Worm (Caenorhabditis elegans) whole organism, L1 larva: ENCODE data around the gene R02F2.8.

ENCODE experiments used
- C04F5.9 ChIP-seq: sonication (generic microtip); optimal IDR thresholded peaks from 2 replicates; lab custom pipeline; 2016; ENCODE audit warnings: missing genetic modification characterization, missing compliant biosample characterization
- C16A3.4 ChIP-seq: fragments of 150-350 bp; optimal IDR thresholded peaks from 2 replicates; lab custom pipeline; 2014; ENCODE audit warnings: missing biosample characterization, missing genetic modification characterization
- C34B4.2 ChIP-seq: sonication (generic microtip); optimal IDR thresholded peaks from 2 replicates; lab custom pipeline; 2017; ENCODE audit warnings: mild to moderate bottlenecking, missing genetic modification characterization, missing compliant biosample characterization
- F16B12.6 ChIP-seq: fragments of 150-350 bp; optimal IDR thresholded peaks from 2 replicates; lab custom pipeline; 2014; ENCODE audit warnings: missing biosample characterization, missing genetic modification characterization
- Y116A8C.19 ChIP-seq: sonication (generic microtip); optimal IDR thresholded peaks from 2 replicates; lab custom pipeline; 2016; ENCODE audit warnings: missing compliant biosample characterization, missing genetic modification characterization, borderline replicate concordance
- aha-1 ChIP-seq: fragments of 150-350 bp; optimal IDR thresholded peaks from 2 replicates; lab custom pipeline; 2014; ENCODE audit warnings: missing biosample characterization, missing genetic modification characterization
- ama-1 ChIP-seq: fragments of 150-350 bp; optimal IDR thresholded peaks from 2 replicates; lab custom pipeline; 2014
- blmp-1 ChIP-seq: fragments of 150-350 bp; optimal IDR thresholded peaks from 2 replicates; lab custom pipeline; 2014; ENCODE audit warnings: missing biosample characterization, missing genetic modification characterization
- ceh-63 ChIP-seq: fragments of 200-800 bp; sonication (Bioruptor generic); optimal IDR thresholded peaks from 2 replicates; lab custom pipeline; 2018; ENCODE audit warnings: mild to moderate bottlenecking, missing genetic modification characterization, missing compliant biosample characterization
- ceh-8 ChIP-seq: fragments of 200-800 bp; sonication (Bioruptor generic); optimal IDR thresholded peaks from 2 replicates; lab custom pipeline; 2018; ENCODE audit warnings: mild to moderate bottlenecking, missing genetic modification characterization, moderate library complexity, missing compliant biosample characterization
- ceh-88 ChIP-seq: fragments of 200-800 bp; sonication (Bioruptor generic); IDR thresholded peaks from 2 replicates; pipeline ENCODE4 v1.3.6; 2022; ENCODE audit warnings: missing genetic modification characterization, missing compliant biosample characterization
- ceh-90 ChIP-seq: sonication (generic microtip); optimal IDR thresholded peaks from 2 replicates; lab custom pipeline; 2016; ENCODE audit warnings: missing genetic modification characterization, missing compliant biosample characterization
- dpl-1 ChIP-seq, 3 experiments: fragments of 150-350 bp in 2 of 3; sonication (generic microtip) in 1 of 3; optimal IDR thresholded peaks; 2 replicates each; lab custom pipeline; 2014 to 2017; ENCODE audit warnings: missing biosample characterization in 3 of 3, missing genetic modification characterization in 3 of 3, missing genetic modification reagents in 3 of 3
- dsc-1 ChIP-seq: sonication (generic microtip); optimal IDR thresholded peaks from 2 replicates; lab custom pipeline; 2016; ENCODE audit warnings: mild to moderate bottlenecking, missing genetic modification characterization, missing compliant biosample characterization
- efl-1 ChIP-seq, 4 experiments: fragments of 150-350 bp; optimal IDR thresholded peaks in 3 of 4; peaks in 1 of 4; 1 replicate in 1 of 4; 2 replicates in 3 of 4; lab custom pipeline; 2014; ENCODE audit warnings: missing biosample characterization in 2 of 4, missing genetic modification characterization in 2 of 4, missing genetic modification reagents in 2 of 4
- efl-3 ChIP-seq: fragments of 200-800 bp; sonication (Bioruptor generic); optimal IDR thresholded peaks from 2 replicates; lab custom pipeline; 2018; ENCODE audit warnings: mild to moderate bottlenecking, missing genetic modification characterization, missing compliant biosample characterization
- egl-13 ChIP-seq: sonication (generic microtip); optimal IDR thresholded peaks from 2 replicates; lab custom pipeline; 2016; ENCODE audit warnings: missing genotype, missing genetic modification reagents, missing genetic modification characterization, missing compliant biosample characterization
- egl-27 ChIP-seq, 2 experiments: fragments of 150-350 bp in 1 of 2; sonication (generic microtip); optimal IDR thresholded peaks; 3 replicates each; lab custom pipeline; 2017 to 2018; ENCODE audit warnings: missing biosample characterization in 2 of 2, missing genetic modification characterization in 2 of 2, missing genetic modification reagents in 2 of 2
- elt-3 ChIP-seq, 6 experiments: fragments of 150-350 bp in 1 of 6; sonication (generic microtip); optimal IDR thresholded peaks; 2 replicates each; lab custom pipeline; 2017 to 2018; ENCODE audit warnings: missing biosample characterization in 6 of 6, missing genetic modification characterization in 6 of 6, inconsistent platforms in 1 of 6
- fkh-10 ChIP-seq: sonication (generic microtip); optimal IDR thresholded peaks from 2 replicates; lab custom pipeline; 2017; ENCODE audit warnings: missing biosample characterization, missing genetic modification reagents, missing genetic modification characterization
- fkh-8 ChIP-seq: sonication (generic microtip); optimal IDR thresholded peaks from 2 replicates; lab custom pipeline; 2016; ENCODE audit warnings: mild to moderate bottlenecking, missing genetic modification characterization, missing compliant biosample characterization
- fos-1 ChIP-seq: fragments of 150-350 bp; optimal IDR thresholded peaks from 2 replicates; lab custom pipeline; 2014; ENCODE audit warnings: missing biosample characterization, missing genetic modification characterization
- grh-1 ChIP-seq: fragments of 200-800 bp; sonication (Bioruptor generic); IDR thresholded peaks from 2 replicates; pipeline ENCODE4 v1.3.6; 2022; ENCODE audit warnings: missing genetic modification reagents, missing genetic modification characterization, missing compliant biosample characterization
- isw-1 ChIP-seq: fragments of 200-800 bp; sonication (Bioruptor generic); IDR thresholded peaks from 2 replicates; pipeline ENCODE4 v1.3.6; 2022; ENCODE audit warnings: missing genetic modification characterization, missing compliant biosample characterization
- jun-1 ChIP-seq: fragments of 150-350 bp; optimal IDR thresholded peaks from 2 replicates; lab custom pipeline; 2014; ENCODE audit warnings: missing biosample characterization, missing genetic modification reagents, missing genetic modification characterization
- lin-13 ChIP-seq: fragments of 150-350 bp; optimal IDR thresholded peaks from 2 replicates; lab custom pipeline; 2014; ENCODE audit warnings: missing biosample characterization, missing genetic modification reagents, missing genetic modification characterization
- lin-35 ChIP-seq, 2 experiments: fragments of 150-350 bp; optimal IDR thresholded peaks; 2 replicates each; lab custom pipeline; 2014; ENCODE audit warnings: missing biosample characterization in 2 of 2, missing genetic modification characterization in 2 of 2, missing genetic modification reagents in 2 of 2
- lin-39 ChIP-seq: fragments of 150-350 bp; optimal IDR thresholded peaks from 2 replicates; lab custom pipeline; 2014; ENCODE audit warnings: missing biosample characterization, missing genetic modification reagents, missing genetic modification characterization
- lsy-2 ChIP-seq, 2 experiments: fragments of 150-350 bp; optimal IDR thresholded peaks; 2 replicates each; lab custom pipeline; 2014; ENCODE audit warnings: missing biosample characterization in 2 of 2, missing genetic modification characterization in 2 of 2
- mef-2 ChIP-seq: fragments of 150-350 bp; optimal IDR thresholded peaks from 2 replicates; lab custom pipeline; 2014; ENCODE audit warnings: missing biosample characterization, missing genetic modification characterization
- mep-1 ChIP-seq: fragments of 150-350 bp; optimal IDR thresholded peaks from 2 replicates; lab custom pipeline; 2014; ENCODE audit warnings: missing biosample characterization, missing genetic modification characterization
- nhr-11 ChIP-seq: fragments of 150-350 bp; optimal IDR thresholded peaks from 2 replicates; lab custom pipeline; 2014; ENCODE audit warnings: missing biosample characterization, missing genetic modification characterization
- nhr-12 ChIP-seq: sonication (generic microtip); optimal IDR thresholded peaks from 2 replicates; lab custom pipeline; 2017; ENCODE audit warnings: missing biosample characterization, missing genetic modification characterization
- nhr-19 ChIP-seq: fragments of 200-800 bp; sonication (Bioruptor generic); conservative IDR thresholded peaks from 2 replicates; pipeline ENCODE4 v1.3.6; 2022; ENCODE audit warnings: missing genetic modification characterization, missing compliant biosample characterization
- nhr-28 ChIP-seq: fragments of 150-350 bp; optimal IDR thresholded peaks from 2 replicates; lab custom pipeline; 2014; ENCODE audit warnings: missing biosample characterization, missing genetic modification characterization
- nhr-47 ChIP-seq: sonication (generic microtip); optimal IDR thresholded peaks from 2 replicates; lab custom pipeline; 2016; ENCODE audit warnings: mild to moderate bottlenecking, missing genetic modification characterization, moderate library complexity, missing compliant biosample characterization
- nhr-76 ChIP-seq: sonication (generic microtip); optimal IDR thresholded peaks from 2 replicates; lab custom pipeline; 2017; ENCODE audit warnings: missing biosample characterization, missing genetic modification characterization
- nhr-77 ChIP-seq: fragments of 150-350 bp; optimal IDR thresholded peaks from 2 replicates; lab custom pipeline; 2014; ENCODE audit warnings: missing biosample characterization, missing genetic modification characterization
- nhr-84 ChIP-seq: sonication (generic microtip); optimal IDR thresholded peaks from 2 replicates; lab custom pipeline; 2017; ENCODE audit warnings: missing biosample characterization, missing genetic modification characterization
- nhr-85 ChIP-seq: sonication (generic microtip); peaks from one replicate; lab custom pipeline; 2016; ENCODE audit warnings: missing genetic modification characterization, inconsistent platforms, missing compliant biosample characterization
- nhr-90 ChIP-seq: sonication (generic microtip); optimal IDR thresholded peaks from 2 replicates; lab custom pipeline; 2016; ENCODE audit warnings: mild to moderate bottlenecking, missing genetic modification characterization, missing compliant biosample characterization; ENCODE audit not compliant: poor library complexity
- pag-3 ChIP-seq: sonication (generic microtip); optimal IDR thresholded peaks from 2 replicates; lab custom pipeline; 2017; ENCODE audit warnings: missing genetic modification characterization, mild to moderate bottlenecking, missing compliant biosample characterization, antibody characterized with exemption, borderline replicate concordance; ENCODE audit not compliant: insufficient read depth
- rnt-1 ChIP-seq: sonication (generic microtip); optimal IDR thresholded peaks from 2 replicates; lab custom pipeline; 2016; ENCODE audit warnings: mild to moderate bottlenecking, missing genetic modification characterization, moderate library complexity, missing compliant biosample characterization
- snpc-4 ChIP-seq: fragments of 150-350 bp; optimal IDR thresholded peaks from 2 replicates; lab custom pipeline; 2014; ENCODE audit warnings: missing biosample characterization, missing genetic modification characterization
- snu-23 ChIP-seq: sonication (generic microtip); optimal IDR thresholded peaks from 2 replicates; lab custom pipeline; 2016; ENCODE audit warnings: missing genetic modification characterization, missing compliant biosample characterization
- sup-37 ChIP-seq: fragments of 200-800 bp; sonication (Bioruptor generic); optimal IDR thresholded peaks from 2 replicates; lab custom pipeline; 2018; ENCODE audit warnings: mild to moderate bottlenecking, missing genetic modification characterization, missing compliant biosample characterization
- tlp-1 ChIP-seq: fragments of 150-350 bp; optimal IDR thresholded peaks from 2 replicates; lab custom pipeline; 2014; ENCODE audit warnings: missing biosample characterization, missing genetic modification characterization
- unc-62 ChIP-seq: fragments of 150-350 bp; optimal IDR thresholded peaks from 2 replicates; lab custom pipeline; 2014; ENCODE audit warnings: missing biosample characterization, missing genetic modification reagents, missing genetic modification characterization
- unc-98 ChIP-seq: fragments of 200-800 bp; sonication (Bioruptor generic); IDR thresholded peaks from 2 replicates; pipeline ENCODE4 v1.3.6; 2022; ENCODE audit warnings: missing genetic modification characterization, missing compliant biosample characterization
- xbp-1 ChIP-seq: sonication (generic microtip); optimal IDR thresholded peaks from 2 replicates; lab custom pipeline; 2016; ENCODE audit warnings: missing genetic modification characterization, missing compliant biosample characterization
- zag-1 ChIP-seq: fragments of 150-350 bp; optimal IDR thresholded peaks from 2 replicates; lab custom pipeline; 2014; ENCODE audit warnings: missing biosample characterization, missing genetic modification characterization
- zip-4 ChIP-seq: fragments of 200-800 bp; sonication (Bioruptor generic); optimal IDR thresholded peaks from 2 replicates; lab custom pipeline; 2018; ENCODE audit warnings: mild to moderate bottlenecking, missing genetic modification characterization, moderate library complexity, missing compliant biosample characterization
- ztf-11 ChIP-seq, 2 experiments: sonication (generic microtip); optimal IDR thresholded peaks; 2 replicates each; lab custom pipeline; 2016 to 2017; ENCODE audit warnings: missing genetic modification characterization in 2 of 2, missing biosample characterization in 1 of 2, missing compliant biosample characterization in 1 of 2
- ztf-4 ChIP-seq: fragments of 150-350 bp; optimal IDR thresholded peaks from 2 replicates; lab custom pipeline; 2014; ENCODE audit warnings: missing biosample characterization, missing genetic modification characterization

The R02F2.8 gene

ce11 chrIII:5498973-5499372 lies 3.9 kb upstream of the R02F2.8 start, which contains the start of gene R02F2.9:
TSS of gene R02F2.9 (plus strand) at chrIII:5499190.
- TF ChIP-seq efl-3 (no peak), Y116A8C.19 (tag; lab: Kevin White, UChicago) (no peak), C16A3.4 (tag; lab: Kevin White, UChicago) (peak; percentile 42), egl-13 (tag; lab: Kevin White, UChicago) (peak; percentile 21), isw-1 (GFP tag; lab: Robert Waterston, UW) (peak; percentile 54), ztf-4 (no peak), nhr-85 (tag; lab: Kevin White, UChicago) (peak; percentile 75), xbp-1 (tag; lab: Kevin White, UChicago) (peak; percentile 76), C34B4.2 (tag; lab: Kevin White, UChicago) (no peak), zip-4 (GFP tag; lab: Kevin White, UChicago) (peak; percentile 7), rnt-1 (tag; lab: Kevin White, UChicago) (peak; percentile 50), nhr-47 (tag; lab: Kevin White, UChicago) (peak; percentile 79), dsc-1 (tag; lab: Kevin White, UChicago) (peak; percentile 75), zag-1 (tag; lab: Kevin White, UChicago) (no peak), mep-1 (tag; lab: Kevin White, UChicago) (peak; percentile 53), nhr-28 (tag; lab: Kevin White, UChicago) (no peak), ama-1 (no peak), elt-3 (tag; optimal IDR thresholded peaks at IDR 0.05; lab: Kevin White, UChicago) (no peak), unc-98 (GFP tag; lab: Robert Waterston, UW) (no peak), fos-1 (no peak), fkh-10 (GFP tag; lab: Kevin White, UChicago) (no peak), snpc-4 (tag; lab: Kevin White, UChicago) (peak; percentile 17), jun-1 (tag; lab: Kevin White, UChicago) (no peak), blmp-1 (tag; lab: Kevin White, UChicago) (peak; percentile 55), nhr-11 (tag; lab: Kevin White, UChicago) (no peak), nhr-19 (peak; percentile 69), pag-3 (tag; lab: Kevin White, UChicago) (no peak), ceh-63 (GFP tag; lab: Kevin White, UChicago) (no peak), nhr-12 (tag; lab: Kevin White, UChicago) (no peak), mef-2 (tag; lab: Kevin White, UChicago) (no peak), snu-23 (GFP tag; lab: Kevin White, UChicago) (peak; percentile 74), lin-35 (GFP tag; optimal IDR thresholded peaks at IDR 0.05; lab: Kevin White, UChicago) (peak; percentile 91 to 96), sup-37 (no peak), aha-1 (no peak), C04F5.9 (tag; lab: Kevin White, UChicago) (peak; percentile 5), fkh-8 (tag; lab: Kevin White, UChicago) (peak; percentile 41), ztf-11 (tag; optimal IDR thresholded peaks at IDR 0.05; lab: Kevin White, UChicago) (no peak), grh-1 (peak; percentile 53; the same call in 1 of the 2 replicates), lin-13 (GFP tag; lab: Kevin White, UChicago) (peak; percentile 29), lsy-2 (tag; optimal IDR thresholded peaks at IDR 0.05; lab: Kevin White, UChicago) (peak; percentile 75 to 80), unc-62 (GFP tag; lab: Kevin White, UChicago) (no peak), nhr-76 (no peak), nhr-90 (tag; lab: Kevin White, UChicago) (peak; percentile 46), tlp-1 (no peak), nhr-77 (tag; lab: Kevin White, UChicago) (no peak), lin-39 (peak; percentile 16), ceh-8 (GFP tag; lab: Kevin White, UChicago) (no peak), ceh-88 (GFP tag; lab: Robert Waterston, UW) (no peak), nhr-84 (tag; lab: Kevin White, UChicago) (no peak), dpl-1 (GFP tag; optimal IDR thresholded peaks at IDR 0.05; lab: Kevin White, UChicago) (peak; percentile 91 to 95 (median 94)), egl-27 (tag; optimal IDR thresholded peaks at IDR 0.05; lab: Kevin White, UChicago) (no peak), ceh-90 (tag; lab: Kevin White, UChicago) (peak; percentile 37), F16B12.6 (no peak), efl-1 (optimal IDR thresholded peaks at IDR 0.05; lab: Kevin White, UChicago) (peak; percentile 62 to 93), efl-1 (GFP tag; optimal IDR thresholded peaks at IDR 0.05 in 1 of 2; lab: Kevin White, UChicago) (peak; percentile 94 to 99)
